Fruit fly (Drosophila melanogaster) whole organism, embryonic: ENCODE measurements around the gene CG13110.
A peak's percentile ranks its signal among the peaks of the same experiment; 100 is the strongest.

ENCODE experiments used
- Adf1 ChIP-seq: fragments of 200-800 bp; sonication (Bioruptor generic); IDR thresholded peaks from 2 replicates; pipeline ENCODE4 v1.3.6; 2022; ENCODE audit warnings: missing biosample characterization, missing genetic modification characterization
- CG1024 ChIP-seq: fragments of 200-800 bp; sonication (Bioruptor generic); IDR thresholded peaks from 2 replicates; pipeline ENCODE4 v1.3.6; 2022; ENCODE audit warnings: missing biosample characterization, missing genetic modification characterization
- CG10366 ChIP-seq: fragments of 200-800 bp; sonication (Bioruptor generic); IDR thresholded peaks from 2 replicates; pipeline ENCODE4 v1.3.6; 2022; ENCODE audit warnings: missing biosample characterization, missing genetic modification characterization
- CG10979 ChIP-seq: fragments of 200-800 bp; sonication (Bioruptor generic); optimal IDR thresholded peaks from 2 replicates; lab custom pipeline; 2018; ENCODE audit warnings: missing biosample characterization, mild to moderate bottlenecking, missing genetic modification characterization, moderate library complexity
- CG11398 ChIP-seq: fragments of 200-800 bp; sonication (Bioruptor generic); optimal IDR thresholded peaks from 2 replicates; lab custom pipeline; 2016; ENCODE audit warnings: missing biosample characterization, missing genetic modification characterization
- CG13894 ChIP-seq: fragments of 200-800 bp; sonication (Bioruptor generic); optimal IDR thresholded peaks from 3 replicates; lab custom pipeline; 2018; ENCODE audit warnings: missing biosample characterization, mild to moderate bottlenecking, missing genetic modification characterization, moderate library complexity
- CG14965 ChIP-seq: fragments of 200-800 bp; sonication (Bioruptor generic); optimal IDR thresholded peaks from 2 replicates; lab custom pipeline; 2016; ENCODE audit warnings: missing biosample characterization, missing genetic modification characterization, borderline replicate concordance
- CG16863 ChIP-seq: fragments of 200-800 bp; sonication (Bioruptor generic); optimal IDR thresholded peaks from 3 replicates; lab custom pipeline; 2016; ENCODE audit warnings: missing biosample characterization, missing genetic modification characterization
- CG17612 ChIP-seq: fragments of 200-800 bp; sonication (Bioruptor generic); IDR thresholded peaks from 2 replicates; pipeline ENCODE4 v1.3.6; 2022; ENCODE audit warnings: missing biosample characterization, missing genetic modification characterization
- CG32532 ChIP-seq: fragments of 200-800 bp; sonication (Bioruptor generic); IDR thresholded peaks from 2 replicates; pipeline ENCODE4 v1.3.6; 2022; ENCODE audit warnings: missing biosample characterization, missing genetic modification characterization
- CG34376 ChIP-seq: fragments of 200-800 bp; sonication (Bioruptor generic); optimal IDR thresholded peaks from 2 replicates; lab custom pipeline; 2018; ENCODE audit warnings: missing biosample characterization, mild to moderate bottlenecking, missing genetic modification characterization
- CG4730 ChIP-seq: fragments of 200-800 bp; sonication (Bioruptor generic); IDR thresholded peaks from 2 replicates; pipeline ENCODE4 v1.3.6; 2022; ENCODE audit warnings: missing biosample characterization, missing genetic modification characterization
- CG6654 ChIP-seq: fragments of 200-800 bp; sonication (Bioruptor generic); optimal IDR thresholded peaks from 2 replicates; lab custom pipeline; 2017; ENCODE audit warnings: missing biosample characterization, mild to moderate bottlenecking, missing genetic modification characterization
- CG7372 ChIP-seq: fragments of 200-800 bp; sonication (Bioruptor generic); IDR thresholded peaks from 2 replicates; pipeline ENCODE4 v1.3.6; 2022; ENCODE audit warnings: missing biosample characterization, missing genetic modification characterization
- CG7963 ChIP-seq: fragments of 200-800 bp; sonication (Bioruptor generic); IDR thresholded peaks from 3 replicates; pipeline ENCODE4 v1.3.6; 2022; ENCODE audit warnings: missing biosample characterization, missing genetic modification characterization; ENCODE audit not compliant: partially characterized antibody
- CG8359 ChIP-seq: fragments of 200-800 bp; sonication (Bioruptor generic); optimal IDR thresholded peaks from 2 replicates; lab custom pipeline; 2017; ENCODE audit warnings: missing biosample characterization, mild to moderate bottlenecking, missing genetic modification characterization, borderline replicate concordance
- CG9609 ChIP-seq: fragments of 200-800 bp; sonication (Bioruptor generic); optimal IDR thresholded peaks from 3 replicates; lab custom pipeline; 2016; ENCODE audit warnings: missing biosample characterization, missing genetic modification characterization
- CG9932 ChIP-seq: fragments of 200-800 bp; sonication (Bioruptor generic); IDR thresholded peaks from 2 replicates; pipeline ENCODE4 v1.3.6; 2022; ENCODE audit warnings: missing biosample characterization, missing genetic modification characterization
- CTCF ChIP-seq: fragments of 200-800 bp; sonication (Bioruptor generic); optimal IDR thresholded peaks from 2 replicates; lab custom pipeline; 2017; ENCODE audit warnings: missing biosample characterization, mild to moderate bottlenecking, missing genetic modification characterization, moderate library complexity
- Camta ChIP-seq: fragments of 200-800 bp; sonication (Bioruptor generic); optimal IDR thresholded peaks from 2 replicates; lab custom pipeline; 2016; ENCODE audit warnings: missing biosample characterization, missing genetic modification characterization
- D ChIP-seq, 2 experiments: fragments of 200-800 bp in 1 of 2; fragments of >200 bp in 1 of 2; sonication (Bioruptor generic) in 1 of 2; optimal IDR thresholded peaks; 2 replicates in 1 of 2; 3 replicates in 1 of 2; lab custom pipeline; 2017; ENCODE audit warnings: mild to moderate bottlenecking in 1 of 2, missing biosample characterization in 1 of 2, missing genetic modification characterization in 1 of 2, missing genetic modification reagents in 1 of 2
- Ets97D ChIP-seq: fragments of 200-800 bp; sonication (Bioruptor generic); optimal IDR thresholded peaks from 3 replicates; lab custom pipeline; 2016; ENCODE audit warnings: missing biosample characterization, missing genetic modification characterization
- HLHmδ ChIP-seq: fragments of 200-800 bp; sonication (Bioruptor generic); optimal IDR thresholded peaks from 2 replicates; lab custom pipeline; 2018; ENCODE audit warnings: missing biosample characterization, mild to moderate bottlenecking, missing genetic modification characterization, moderate library complexity
- MESR4 ChIP-seq: fragments of 200-800 bp; sonication (Bioruptor generic); optimal IDR thresholded peaks from 2 replicates; lab custom pipeline; 2018; ENCODE audit warnings: missing biosample characterization, mild to moderate bottlenecking, missing genetic modification characterization, moderate library complexity
- Max ChIP-seq: fragments of 200-800 bp; sonication (Bioruptor generic); optimal IDR thresholded peaks from 2 replicates; lab custom pipeline; 2016; ENCODE audit warnings: missing biosample characterization, mild to moderate bottlenecking, missing genetic modification characterization
- Med ChIP-seq: fragments of 200-800 bp; sonication (Bioruptor generic); peaks from one replicate; lab custom pipeline; 2016; ENCODE audit warnings: missing biosample characterization, missing genetic modification characterization, mild to moderate bottlenecking, inconsistent platforms, moderate library complexity
- NC2α ChIP-seq: fragments of 200-800 bp; sonication (Bioruptor generic); optimal IDR thresholded peaks from 2 replicates; lab custom pipeline; 2016; ENCODE audit warnings: missing biosample characterization, missing genetic modification characterization
- Pdp1 ChIP-seq, 2 experiments: fragments of 200-800 bp; sonication (Bioruptor generic); optimal IDR thresholded peaks; 3 replicates each; lab custom pipeline; 2016; ENCODE audit warnings: missing biosample characterization in 2 of 2, missing genetic modification characterization in 2 of 2, mild to moderate bottlenecking in 1 of 2, moderate library complexity in 1 of 2
- Sry-β ChIP-seq: fragments of 200-800 bp; sonication (Bioruptor generic); optimal IDR thresholded peaks from 2 replicates; lab custom pipeline; 2018; ENCODE audit warnings: missing biosample characterization, mild to moderate bottlenecking, missing genetic modification characterization, moderate library complexity
- Xbp1 ChIP-seq: fragments of 200-800 bp; sonication (Bioruptor generic); optimal IDR thresholded peaks from 3 replicates; lab custom pipeline; 2016; ENCODE audit warnings: missing biosample characterization, mild to moderate bottlenecking, missing genetic modification characterization
- Xrp1 ChIP-seq: fragments of 200-800 bp; sonication (Bioruptor generic); IDR thresholded peaks from 2 replicates; pipeline ENCODE4 v1.3.6; 2022; ENCODE audit warnings: missing biosample characterization, missing genetic modification characterization
- chinmo ChIP-seq: fragments of 200-800 bp; sonication (Bioruptor generic); IDR thresholded peaks from 4 replicates; pipeline ENCODE4 v1.3.6; 2022; ENCODE audit warnings: missing biosample characterization, missing genetic modification characterization; ENCODE audit not compliant: partially characterized antibody
- crp ChIP-seq, 2 experiments: fragments of 200-800 bp; sonication (Bioruptor generic); optimal IDR thresholded peaks; 2 replicates in 1 of 2; 3 replicates in 1 of 2; lab custom pipeline; 2017; ENCODE audit warnings: missing biosample characterization in 2 of 2, missing genetic modification characterization in 2 of 2, mild to moderate bottlenecking in 1 of 2, moderate library complexity in 1 of 2
- dpn ChIP-seq, 2 experiments: fragments of 200-800 bp; sonication (Bioruptor generic); optimal IDR thresholded peaks; 3 replicates each; lab custom pipeline; 2016; ENCODE audit warnings: missing biosample characterization in 2 of 2, missing genetic modification characterization in 2 of 2
- emc ChIP-seq: fragments of 200-800 bp; sonication (Bioruptor generic); optimal IDR thresholded peaks from 2 replicates; lab custom pipeline; 2016; ENCODE audit warnings: missing biosample characterization, missing genetic modification characterization
- esg ChIP-seq: fragments of 200-800 bp; sonication (Bioruptor generic); conservative IDR thresholded peaks from 2 replicates; pipeline ENCODE4 v1.3.6; 2022; ENCODE audit warnings: missing biosample characterization, missing genetic modification characterization
- her ChIP-seq: fragments of 200-800 bp; sonication (Bioruptor generic); optimal IDR thresholded peaks from 2 replicates; lab custom pipeline; 2016; ENCODE audit warnings: missing biosample characterization, missing genetic modification characterization
- kay ChIP-seq: fragments of 200-800 bp; sonication (Bioruptor generic); optimal IDR thresholded peaks from 2 replicates; lab custom pipeline; 2016; ENCODE audit warnings: missing biosample characterization, missing genetic modification characterization
- scrt ChIP-seq: fragments of 200-800 bp; sonication (Bioruptor generic); optimal IDR thresholded peaks from 2 replicates; lab custom pipeline; 2018; ENCODE audit warnings: missing biosample characterization, mild to moderate bottlenecking, missing genetic modification characterization, moderate library complexity
- slp2 ChIP-seq: fragments of 200-800 bp; sonication (Bioruptor generic); optimal IDR thresholded peaks from 2 replicates; lab custom pipeline; 2016; ENCODE audit warnings: missing biosample characterization, missing genetic modification characterization
- so ChIP-seq: fragments of 200-800 bp; sonication (Bioruptor generic); IDR thresholded peaks from 3 replicates; pipeline ENCODE4 v1.3.6; 2022; ENCODE audit warnings: missing biosample characterization, missing genetic modification characterization
- stc ChIP-seq: fragments of 200-800 bp; sonication (Bioruptor generic); IDR thresholded peaks from 2 replicates; pipeline ENCODE4 v1.3.6; 2022; ENCODE audit warnings: missing biosample characterization, missing genetic modification characterization
- tio ChIP-seq: fragments of 200-800 bp; sonication (Bioruptor generic); optimal IDR thresholded peaks from 2 replicates; lab custom pipeline; 2017; ENCODE audit warnings: missing biosample characterization, missing genetic modification characterization, inconsistent platforms
- wdn ChIP-seq: fragments of 200-800 bp; sonication (Bioruptor generic); IDR thresholded peaks from 2 replicates; pipeline ENCODE4 v1.3.6; 2022; ENCODE audit warnings: missing biosample characterization, missing genetic modification characterization

Gene CG13110

DNA sequence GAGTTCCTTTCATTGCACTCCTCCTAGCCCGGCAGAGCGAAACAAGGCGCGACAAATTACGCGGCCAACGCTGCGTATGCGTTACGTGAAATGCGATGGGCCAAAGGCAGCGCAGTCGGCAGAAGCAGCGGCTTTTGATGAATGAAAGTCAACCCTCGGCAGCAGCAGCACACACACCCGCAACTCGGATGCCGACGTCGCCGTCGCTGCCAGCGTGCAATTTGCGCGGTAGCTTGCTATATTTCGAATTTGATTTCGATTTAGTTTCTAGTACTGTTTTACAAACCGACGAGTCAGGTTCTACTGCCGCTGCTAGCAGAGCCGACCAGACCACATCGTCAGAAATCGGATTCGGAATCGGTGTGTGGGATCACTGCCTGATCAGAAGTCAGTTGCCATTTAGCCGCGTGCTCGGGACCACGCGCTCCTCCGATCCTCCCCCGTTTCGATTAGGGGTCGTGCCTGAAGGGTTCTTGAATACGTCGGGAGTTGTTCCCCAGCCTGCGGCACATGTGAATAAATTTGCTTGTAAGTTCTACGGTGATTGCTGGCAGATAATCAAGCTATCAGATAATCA is 16.9 kb upstream of the CG13110 start, which contains the start of gene Eaat1:
Eaat1 (plus strand) TSS at position 268 of the 577 bp plus-strand sequence.
- no peak for TF ChIP-seq scrt (GFP tag; lab: Kevin White, UChicago)
- TF ChIP-seq her (GFP tag; lab: Kevin White, UChicago), result no peak
- TF ChIP-seq slp2 (GFP tag; lab: Kevin White, UChicago), result no peak
- TF ChIP-seq chinmo (GFP tag; lab: Robert Waterston, UW), result 0 out of 4 replicates have a peak, but pooled peaks have one; percentile 14
- no peak for TF ChIP-seq Sry-β (GFP tag; lab: Kevin White, UChicago)
- TF ChIP-seq emc (GFP tag; lab: Kevin White, UChicago), result no peak
- no peak for TF ChIP-seq crp (GFP tag; optimal IDR thresholded peaks at IDR 0.05; lab: Kevin White, UChicago)
- no peak for TF ChIP-seq CG16863 (GFP tag; lab: Kevin White, UChicago)
- TF ChIP-seq CG1024 (GFP tag; lab: Robert Waterston, UW), result no peak
- peak; percentile 67 for TF ChIP-seq Med (GFP tag; lab: Kevin White, UChicago)
- no peak for TF ChIP-seq esg (GFP tag; lab: Robert Waterston, UW)
- TF ChIP-seq CG10366 (GFP tag; lab: Robert Waterston, UW), result no peak
- TF ChIP-seq Adf1 (GFP tag; lab: Robert Waterston, UW), result peak; percentile 90
- TF ChIP-seq stc (GFP tag; lab: Robert Waterston, UW), result no peak
- TF ChIP-seq CG9609, result no peak
- TF ChIP-seq CG8359, result no peak
- TF ChIP-seq CG10979 (tag; lab: Kevin White, UChicago), result no peak
- TF ChIP-seq CG32532 (GFP tag; lab: Robert Waterston, UW), result no peak
- TF ChIP-seq kay (GFP tag; lab: Kevin White, UChicago), result no peak
- TF ChIP-seq CG7372, result peak; percentile 66
- no peak for TF ChIP-seq CG17612 (GFP tag; lab: Robert Waterston, UW)
- peak in 1 of 2 experiments; percentile 3 for TF ChIP-seq Pdp1 (GFP tag; optimal IDR thresholded peaks at IDR 0.05; lab: Kevin White, UChicago)
- TF ChIP-seq so (GFP tag; lab: Robert Waterston, UW), result no peak
- TF ChIP-seq tio (GFP tag; lab: Kevin White, UChicago), result no peak
- no peak for TF ChIP-seq CG4730 (GFP tag; lab: Robert Waterston, UW)
- TF ChIP-seq CG7963 (GFP tag; lab: Robert Waterston, UW), result no peak

DNA sequence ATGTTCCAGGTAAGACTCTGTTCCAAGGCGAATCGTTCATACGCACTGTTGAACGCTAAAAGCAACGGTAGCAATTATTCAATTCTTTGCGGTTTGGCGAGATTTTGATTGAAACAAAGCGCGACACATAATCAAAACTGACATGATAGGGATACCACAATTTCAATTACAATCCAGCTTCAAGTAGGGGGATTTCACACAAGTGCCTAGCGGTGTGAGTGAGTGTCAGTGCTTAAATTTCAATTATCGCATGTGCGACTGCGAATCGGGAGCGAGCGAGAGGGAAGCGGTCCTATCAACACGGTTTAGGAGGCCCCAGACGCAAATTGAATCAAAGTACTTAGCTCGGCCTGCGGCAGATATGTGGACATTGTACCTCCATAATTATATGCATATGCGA is 11.4 kb upstream of the CG13110 start:
- TF ChIP-seq D (optimal IDR thresholded peaks at IDR 0.05; lab: Kevin White, UChicago) (no peak), D (GFP tag; optimal IDR thresholded peaks at IDR 0.05; lab: Kevin White, UChicago) (no peak), Max (GFP tag; lab: Kevin White, UChicago) (no peak), Xrp1 (no peak), CTCF (GFP tag; lab: Kevin White, UChicago) (no peak), CG34376 (GFP tag; lab: Kevin White, UChicago) (peak; percentile 2)
- TF ChIP-seq, all 482 proteins: peak for 1

DNA sequence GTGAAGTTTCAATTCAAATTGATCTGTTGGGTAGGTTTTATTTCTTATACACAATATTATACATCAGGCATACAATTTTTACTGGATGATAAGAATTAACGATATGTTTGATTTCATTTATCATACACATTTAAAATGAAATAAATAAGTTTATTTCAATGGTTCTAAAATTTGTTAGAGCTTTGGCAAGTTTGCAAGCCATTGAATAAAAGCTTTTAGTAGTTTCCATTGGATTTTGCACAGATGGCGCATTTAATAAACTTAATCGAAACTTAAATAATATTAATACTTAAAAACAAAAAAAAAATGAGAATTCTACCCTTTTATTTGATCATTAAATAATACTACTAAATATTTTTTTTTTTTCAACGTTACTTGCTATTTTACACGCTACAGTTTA is 8.3 kb upstream of the CG13110 start:
- TF ChIP-seq CG14965 (GFP tag; lab: Kevin White, UChicago) (no peak), CG6654 (peak; percentile 91), dpn (GFP tag; optimal IDR thresholded peaks at IDR 0.05; lab: Kevin White, UChicago) (no peak), Ets97D (GFP tag; lab: Kevin White, UChicago) (no peak), Xbp1 (GFP tag; lab: Kevin White, UChicago) (no peak), CG13894 (tag; lab: Kevin White, UChicago) (peak; percentile 14), NC2α (no peak), wdn (GFP tag; lab: Robert Waterston, UW) (no peak), CG11398 (GFP tag; lab: Kevin White, UChicago) (no peak), CG9932 (GFP tag; lab: Robert Waterston, UW) (no peak), Camta (GFP tag; lab: Kevin White, UChicago) (no peak), MESR4 (GFP tag; lab: Kevin White, UChicago) (no peak), CTCF (GFP tag; lab: Kevin White, UChicago) (peak; percentile 88), HLHmδ (GFP tag; lab: Kevin White, UChicago) (no peak)
